Fruit fly (Drosophila melanogaster) whole organism, wandering third instar larva: ENCODE results near the gene janB.

ENCODE experiments used
- Dif ChIP-seq: fragments of 200-275, 200-300 bp; sonication (Bioruptor generic); optimal IDR thresholded peaks from 2 replicates; lab custom pipeline; 2018; ENCODE audit warnings: missing biosample characterization, missing genetic modification characterization; ENCODE audit not compliant: partially characterized antibody
- GATAd ChIP-seq: sonication (Bioruptor generic); optimal IDR thresholded peaks from 2 replicates; lab custom pipeline; 2016; ENCODE audit warnings: missing biosample characterization, missing genetic modification characterization
- Hnf4 ChIP-seq: fragments of 200-800 bp; sonication (Bioruptor generic); optimal IDR thresholded peaks from 2 replicates; lab custom pipeline; 2016; ENCODE audit warnings: missing biosample characterization, mild to moderate bottlenecking, missing genetic modification characterization
- Hr78 ChIP-seq: fragments of >200 bp; optimal IDR thresholded peaks from 2 replicates; lab custom pipeline; 2017; ENCODE audit warnings: missing biosample characterization, missing genetic modification characterization
- dmrt93B ChIP-seq: fragments of 200-800 bp; sonication (Bioruptor generic); optimal IDR thresholded peaks from 2 replicates; lab custom pipeline; 2018; ENCODE audit warnings: missing biosample characterization, mild to moderate bottlenecking, missing genetic modification characterization
- fru ChIP-seq: fragments of 200-800 bp; sonication (Bioruptor generic); optimal IDR thresholded peaks from 3 replicates; lab custom pipeline; 2016; ENCODE audit warnings: missing biosample characterization, mild to moderate bottlenecking, missing genetic modification characterization
- h ChIP-seq: fragments of 200-800 bp; sonication (Bioruptor generic); optimal IDR thresholded peaks from 3 replicates; lab custom pipeline; 2016; ENCODE audit warnings: missing biosample characterization, mild to moderate bottlenecking, missing genetic modification characterization
- jim ChIP-seq: fragments of 175-275, 200-325 bp; sonication (Bioruptor generic); optimal IDR thresholded peaks from 2 replicates; lab custom pipeline; 2016; ENCODE audit warnings: missing biosample characterization, mild to moderate bottlenecking, missing genetic modification characterization
- pan ChIP-seq: fragments of >200 bp; optimal IDR thresholded peaks from 2 replicates; lab custom pipeline; 2017
- sv ChIP-seq: fragments of 200-800 bp; sonication (Bioruptor generic); optimal IDR thresholded peaks from 3 replicates; lab custom pipeline; 2016; ENCODE audit warnings: missing biosample characterization, missing genetic modification characterization
- tai ChIP-seq: sonication (Bioruptor generic); optimal IDR thresholded peaks from 2 replicates; lab custom pipeline; 2016; ENCODE audit warnings: missing biosample characterization, missing genetic modification characterization
- usp ChIP-seq: fragments of >200 bp; optimal IDR thresholded peaks from 2 replicates; lab custom pipeline; 2017; ENCODE audit warnings: missing biosample characterization, missing genetic modification characterization

DNA sequence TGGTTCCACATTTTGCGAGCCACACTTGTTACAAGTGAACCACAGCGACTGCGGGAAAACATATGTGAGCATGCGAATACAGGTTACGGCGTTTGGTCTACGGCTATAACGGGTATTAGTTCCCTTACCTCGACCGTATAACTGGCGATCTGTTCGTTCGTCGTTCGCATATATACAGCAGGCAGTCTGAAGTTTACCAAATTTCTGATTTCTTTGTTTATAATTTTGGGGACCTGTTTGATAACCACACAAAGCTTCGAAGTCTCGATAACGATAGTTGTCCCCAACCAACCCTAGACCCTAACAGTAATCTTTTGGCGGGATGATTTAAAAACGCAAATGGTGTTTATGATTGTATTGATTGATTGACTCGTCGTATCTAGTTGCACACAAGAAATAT lies 45.4 kb downstream of the janB start, which contains the start of gene Acph-1:
- TF ChIP-seq usp (GFP tag; lab: Kevin White, UChicago) = no peak
- no peak for TF ChIP-seq jim (GFP tag; lab: Kevin White, UChicago)
- TF ChIP-seq Dif (GFP tag; lab: Kevin White, UChicago) = no peak
- TF ChIP-seq Hnf4 = no peak
- TF ChIP-seq dmrt93B (GFP tag; lab: Kevin White, UChicago) = no peak
- no peak for TF ChIP-seq GATAd
- TF ChIP-seq pan (lab: Kevin White, UChicago) = no peak
- no peak for TF ChIP-seq Hr78
- TF ChIP-seq h (GFP tag; lab: Kevin White, UChicago) = no peak
- no peak for TF ChIP-seq sv (GFP tag; lab: Kevin White, UChicago)
- no peak for TF ChIP-seq tai (GFP tag; lab: Kevin White, UChicago)
- TF ChIP-seq fru (GFP tag; lab: Kevin White, UChicago) = no peak
